Worm (Caenorhabditis elegans) whole organism, early embryonic: ENCODE results near the gene clec-149.
A peak's percentile ranks its signal among the peaks of the same experiment; 100 is the strongest.

Experiments
- B0310.2 ChIP-seq: sonication (generic microtip); optimal IDR thresholded peaks from 2 replicates; lab custom pipeline; 2016; ENCODE audit warnings: mild to moderate bottlenecking, missing genetic modification characterization, missing compliant biosample characterization
- F13C5.2 ChIP-seq: sonication (generic microtip); optimal IDR thresholded peaks from 2 replicates; lab custom pipeline; 2017; ENCODE audit warnings: mild to moderate bottlenecking, missing genetic modification characterization, inconsistent platforms, missing compliant biosample characterization
- aly-1 ChIP-seq: sonication (generic microtip); optimal IDR thresholded peaks from 2 replicates; lab custom pipeline; 2016; ENCODE audit warnings: missing genetic modification characterization, missing compliant biosample characterization
- ama-1 ChIP-seq: fragments of 150-350 bp; optimal IDR thresholded peaks from 2 replicates; lab custom pipeline; 2014
- ceh-13 ChIP-seq: fragments of 200-800 bp; sonication (Bioruptor generic); optimal IDR thresholded peaks from 2 replicates; lab custom pipeline; 2018; ENCODE audit warnings: mild to moderate bottlenecking, missing genetic modification characterization, missing compliant biosample characterization
- ceh-36 ChIP-seq: sonication (generic microtip); optimal IDR thresholded peaks from 2 replicates; lab custom pipeline; 2016; ENCODE audit warnings: missing genetic modification characterization, inconsistent platforms, missing compliant biosample characterization
- ets-7 ChIP-seq: sonication (generic microtip); optimal IDR thresholded peaks from 2 replicates; lab custom pipeline; 2016; ENCODE audit warnings: missing genotype, missing genetic modification characterization, missing compliant biosample characterization
- flt-1 ChIP-seq: fragments of 200-800 bp; sonication (Bioruptor generic); IDR thresholded peaks from 2 replicates; pipeline ENCODE4 v1.3.6; 2022; ENCODE audit warnings: missing genetic modification characterization, missing compliant biosample characterization
- hmbx-1 ChIP-seq: sonication (generic microtip); optimal IDR thresholded peaks from 2 replicates; lab custom pipeline; 2016; ENCODE audit warnings: mild to moderate bottlenecking, missing genetic modification characterization, missing compliant biosample characterization
- hmg-4 ChIP-seq: fragments of 200-800 bp; sonication (Bioruptor generic); optimal IDR thresholded peaks from 2 replicates; lab custom pipeline; 2018; ENCODE audit warnings: mild to moderate bottlenecking, missing genetic modification characterization, missing compliant biosample characterization
- hnd-1 ChIP-seq: sonication (generic microtip); optimal IDR thresholded peaks from 2 replicates; lab custom pipeline; 2016; ENCODE audit warnings: missing genetic modification characterization, missing compliant biosample characterization
- pes-1 ChIP-seq: fragments of 200-800 bp; sonication (Bioruptor generic); IDR thresholded peaks from 2 replicates; pipeline ENCODE4 v1.3.6; 2022; ENCODE audit warnings: missing genetic modification reagents, missing genetic modification characterization, missing compliant biosample characterization
- scrt-1 ChIP-seq: fragments of 200-800 bp; sonication (Bioruptor generic); IDR thresholded peaks from 2 replicates; pipeline ENCODE4 v1.3.6; 2022; ENCODE audit warnings: missing genetic modification characterization, missing compliant biosample characterization
- sea-1 ChIP-seq: fragments of 200-800 bp; sonication (Bioruptor generic); conservative IDR thresholded peaks from 2 replicates; pipeline ENCODE4 v1.3.6; 2022; ENCODE audit warnings: missing genetic modification characterization, missing compliant biosample characterization
- tbx-11 ChIP-seq: fragments of 200-800 bp; sonication (Bioruptor generic); IDR thresholded peaks from 2 replicates; pipeline ENCODE4 v1.3.6; 2022; ENCODE audit warnings: missing genetic modification characterization, missing compliant biosample characterization
- tbx-37 ChIP-seq: fragments of 200-800 bp; sonication (Bioruptor generic); conservative IDR thresholded peaks from 2 replicates; pipeline ENCODE4 v1.3.6; 2022; ENCODE audit warnings: missing genetic modification reagents, missing genetic modification characterization, missing compliant biosample characterization
- tra-4 ChIP-seq: sonication (generic microtip); optimal IDR thresholded peaks from 2 replicates; lab custom pipeline; 2017; ENCODE audit warnings: missing genetic modification characterization, missing compliant biosample characterization

Gene clec-149

DNA sequence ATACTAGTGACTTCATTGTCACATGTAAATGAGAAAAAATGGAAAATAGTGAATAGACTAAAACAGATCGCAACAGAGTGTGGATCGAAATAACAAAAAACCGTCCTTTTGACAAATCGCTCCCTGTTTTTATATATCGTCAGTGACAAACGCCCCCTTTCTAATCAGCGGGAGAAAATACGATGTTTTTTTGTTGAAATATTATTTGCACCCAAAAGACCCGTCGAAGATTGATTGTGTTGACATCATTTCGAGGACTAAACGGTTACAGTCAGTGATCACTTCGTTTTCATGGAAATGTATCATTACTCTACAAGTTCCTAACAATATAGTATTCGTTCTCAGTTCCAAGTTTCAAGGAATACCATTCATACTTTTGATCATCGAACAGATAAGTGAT is 16.5 kb downstream of the clec-149 start, which contains the start of gene dos-3:
Gene dos-3, minus strand, starts transcription at position 101 of the 400 bp plus-strand sequence.
- TF ChIP-seq flt-1 (GFP tag; lab: Robert Waterston, UW) (no peak), hmg-4 (GFP tag; lab: Kevin White, UChicago) (no peak), scrt-1 (GFP tag; lab: Robert Waterston, UW) (no peak), tbx-11 (GFP tag; lab: Robert Waterston, UW) (no peak), tbx-37 (no peak), ama-1 (lab: Kevin White, UChicago) (no peak), pes-1 (GFP tag; lab: Robert Waterston, UW) (no peak), ceh-13 (GFP tag; lab: Kevin White, UChicago) (no peak), ets-7 (tag; lab: Kevin White, UChicago) (no peak), ceh-36 (tag; lab: Kevin White, UChicago) (no peak), hmbx-1 (tag; lab: Kevin White, UChicago) (no peak), sea-1 (no peak), tra-4 (tag; lab: Kevin White, UChicago) (no peak), F13C5.2 (tag; lab: Kevin White, UChicago) (no peak)

DNA sequence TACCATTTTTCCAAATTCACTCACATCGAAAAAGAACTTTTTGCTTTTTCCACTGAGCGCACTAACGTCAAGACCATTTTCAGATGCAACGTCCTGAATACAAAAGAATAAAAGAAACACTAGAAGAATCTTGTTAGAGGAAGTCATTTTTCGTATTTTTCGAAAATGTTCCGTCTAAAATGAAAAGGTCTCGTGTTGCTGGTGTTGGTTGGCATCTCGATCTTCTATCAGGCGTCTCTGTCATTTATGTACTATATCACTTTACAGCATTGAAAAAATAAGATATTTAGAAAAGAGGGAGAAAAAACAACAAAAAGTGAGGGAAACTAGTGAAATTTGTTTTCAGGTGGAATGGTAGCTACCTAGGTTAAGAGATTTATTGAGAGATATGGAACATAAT is 18.2 kb downstream of the clec-149 start, which contains the start of gene K02F3.9:
Gene K02F3.9, minus strand, starts transcription at position 190 of the 400 bp plus-strand sequence.
- TF ChIP-seq B0310.2 (tag; lab: Kevin White, UChicago) (no peak), aly-1 (tag; lab: Kevin White, UChicago) (no peak), ets-7 (tag; lab: Kevin White, UChicago) (no peak), flt-1 (GFP tag; lab: Robert Waterston, UW) (no peak), ama-1 (lab: Kevin White, UChicago) (no peak), hnd-1 (no peak), ceh-13 (GFP tag; lab: Kevin White, UChicago) (no peak), tbx-37 (no peak), sea-1 (no peak)

DNA sequence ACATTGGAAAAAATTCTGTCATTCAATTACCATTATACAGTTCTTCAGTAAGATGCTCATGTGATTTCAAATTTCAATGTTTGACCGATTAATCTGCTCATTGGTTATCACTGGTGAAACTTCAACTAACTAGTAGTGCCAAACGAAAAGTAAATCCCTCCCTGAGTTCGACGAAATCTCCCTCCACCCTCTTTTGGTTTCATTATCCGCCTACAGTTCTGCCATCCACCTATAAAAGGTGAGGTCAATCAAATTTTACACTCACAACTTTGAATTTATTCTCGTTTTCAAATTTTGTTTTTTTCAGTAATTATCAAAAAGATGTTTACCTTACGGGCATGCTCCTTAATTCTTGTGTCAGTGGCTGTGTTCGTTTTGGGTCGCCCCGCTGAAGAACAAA is 19.6 kb downstream of the clec-149 start, which contains the start of gene far-8:
Gene far-8, plus strand, starts transcription at position 301 of the 400 bp plus-strand sequence.
- TF ChIP-seq B0310.2 (tag; lab: Kevin White, UChicago) = no peak
- TF ChIP-seq tbx-11 (GFP tag; lab: Robert Waterston, UW) = no peak
- TF ChIP-seq tbx-37 = no peak
- no peak for TF ChIP-seq aly-1 (tag; lab: Kevin White, UChicago)
- TF ChIP-seq ceh-36 (tag; lab: Kevin White, UChicago) = no peak
- TF ChIP-seq flt-1 (GFP tag; lab: Robert Waterston, UW) = no peak
- no peak for TF ChIP-seq pes-1 (GFP tag; lab: Robert Waterston, UW)
- no peak for TF ChIP-seq sea-1
- no peak for TF ChIP-seq hmg-4 (GFP tag; lab: Kevin White, UChicago)
- TF ChIP-seq ceh-13 (GFP tag; lab: Kevin White, UChicago) = no peak
- no peak for TF ChIP-seq F13C5.2 (tag; lab: Kevin White, UChicago)
- TF ChIP-seq scrt-1 (GFP tag; lab: Robert Waterston, UW) = no peak
- TF ChIP-seq ets-7 (tag; lab: Kevin White, UChicago) = no peak

DNA sequence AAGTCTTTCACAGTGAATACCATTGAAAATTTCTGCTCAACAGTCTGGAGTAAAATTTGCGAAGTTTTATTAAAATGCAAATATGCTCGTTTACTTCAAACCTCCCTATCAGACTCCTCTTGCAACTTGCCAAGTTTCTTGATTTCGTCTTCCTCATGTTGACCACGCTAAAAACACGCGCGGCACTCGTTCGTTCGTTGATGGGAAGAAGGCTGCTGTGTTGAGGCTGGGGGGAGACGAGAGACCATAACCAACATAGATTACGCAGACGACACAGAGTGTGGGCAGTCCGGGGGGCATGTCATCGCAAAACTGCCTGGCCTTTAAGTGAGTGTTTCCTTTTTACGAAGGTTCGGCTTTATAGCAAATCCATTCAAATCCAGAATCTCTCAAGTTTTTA is 21.0 kb downstream of the clec-149 start:
- TF ChIP-seq hmg-4 (GFP tag; lab: Kevin White, UChicago) (peak; percentile 23), B0310.2 (tag; lab: Kevin White, UChicago) (no peak), ets-7 (tag; lab: Kevin White, UChicago) (no peak)

DNA sequence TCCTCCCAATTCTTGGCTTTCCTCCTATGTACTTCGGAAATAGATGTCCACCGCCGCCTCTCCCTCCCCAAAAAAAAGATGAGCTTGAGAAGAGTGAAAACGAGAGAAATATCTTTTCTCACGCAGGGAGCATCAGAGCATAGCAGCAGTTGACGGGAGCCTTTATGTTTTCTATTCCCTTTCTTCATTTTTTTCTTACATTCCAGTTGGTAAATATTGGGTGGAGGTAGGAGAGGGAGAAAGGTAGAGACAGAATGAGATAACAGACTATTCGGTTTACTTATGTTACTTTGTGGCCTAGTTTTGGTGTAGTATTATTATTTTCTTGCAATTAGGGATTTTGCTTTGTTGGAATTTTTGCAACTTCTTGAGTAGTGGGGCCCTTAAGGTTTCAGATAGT is 21.6 kb downstream of the clec-149 start:
- TF ChIP-seq sea-1 (no peak), ceh-36 (tag; lab: Kevin White, UChicago) (no peak), aly-1 (tag; lab: Kevin White, UChicago) (no peak), ets-7 (tag; lab: Kevin White, UChicago) (no peak), hmg-4 (GFP tag; lab: Kevin White, UChicago) (no peak), B0310.2 (tag; lab: Kevin White, UChicago) (no peak), pes-1 (GFP tag; lab: Robert Waterston, UW) (no peak)

DNA sequence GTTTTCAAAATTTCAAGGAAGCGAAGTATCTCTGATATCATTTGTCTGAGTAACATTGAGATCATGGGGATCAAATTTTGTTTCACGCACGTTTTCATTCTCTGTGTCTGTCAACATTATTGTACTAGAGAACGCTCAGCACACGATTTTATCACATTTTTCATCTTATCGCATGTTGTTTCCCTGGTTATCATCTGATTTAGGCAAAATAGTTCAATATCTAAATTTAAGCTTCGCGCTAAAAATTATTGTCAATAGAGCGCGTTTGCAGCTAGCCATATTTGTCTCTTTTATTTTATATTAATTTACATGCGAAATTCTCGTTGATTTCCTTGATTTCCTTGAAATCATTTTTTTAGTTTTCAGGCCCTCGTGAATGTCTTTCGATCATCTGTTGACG is 22.5 kb downstream of the clec-149 start, which contains the start of gene K02F3.2:
Gene K02F3.2, plus strand, starts transcription at position 357 of the 400 bp plus-strand sequence.
- TF ChIP-seq hmg-4 (GFP tag; lab: Kevin White, UChicago) (no peak), ets-7 (tag; lab: Kevin White, UChicago) (no peak), tbx-11 (GFP tag; lab: Robert Waterston, UW) (no peak), sea-1 (no peak), B0310.2 (tag; lab: Kevin White, UChicago) (no peak), hnd-1 (no peak), tra-4 (tag; lab: Kevin White, UChicago) (no peak), hmbx-1 (tag; lab: Kevin White, UChicago) (no peak)

DNA sequence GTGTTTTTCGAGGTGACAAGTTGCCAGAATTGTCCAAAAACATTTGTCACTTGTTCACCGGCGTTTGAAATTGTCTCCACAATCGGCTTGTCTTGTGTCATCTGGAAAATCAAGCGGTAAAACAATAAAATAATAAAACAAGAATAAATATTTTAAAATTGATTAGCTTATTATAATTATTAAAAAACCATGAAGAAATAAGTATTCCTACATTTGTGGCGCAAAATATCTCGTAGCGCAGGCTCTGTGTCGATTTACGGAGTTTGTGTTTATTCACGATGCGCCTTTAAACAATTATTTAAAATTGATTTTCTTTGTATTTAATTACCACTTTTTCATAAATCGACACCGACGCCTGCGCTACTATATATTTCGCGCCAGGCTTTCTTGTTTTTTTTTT is 29.3 kb downstream of the clec-149 start, which contains the start of gene moma-1:
Gene moma-1, minus strand, starts transcription at position 101 of the 400 bp plus-strand sequence.
- TF ChIP-seq tbx-37 = no peak
- TF ChIP-seq aly-1 (tag; lab: Kevin White, UChicago) = no peak
- TF ChIP-seq hmbx-1 (tag; lab: Kevin White, UChicago) = no peak
- TF ChIP-seq ama-1 (lab: Kevin White, UChicago) = no peak
- no peak for TF ChIP-seq sea-1
- TF ChIP-seq pes-1 (GFP tag; lab: Robert Waterston, UW) = no peak
- TF ChIP-seq B0310.2 (tag; lab: Kevin White, UChicago) = no peak
- TF ChIP-seq tra-4 (tag; lab: Kevin White, UChicago) = no peak
- TF ChIP-seq flt-1 (GFP tag; lab: Robert Waterston, UW) = no peak
- no peak for TF ChIP-seq hnd-1
- no peak for TF ChIP-seq scrt-1 (GFP tag; lab: Robert Waterston, UW)
- TF ChIP-seq ceh-36 (tag; lab: Kevin White, UChicago) = no peak
- TF ChIP-seq ets-7 (tag; lab: Kevin White, UChicago) = no peak
- TF ChIP-seq hmg-4 (GFP tag; lab: Kevin White, UChicago) = no peak
